Worm (Caenorhabditis elegans) whole organism, young adult: ENCODE data around the gene C06E7.2.

Experiments
- D2030.7 ChIP-seq: fragments of 200-800 bp; sonication (Bioruptor generic); IDR thresholded peaks from 2 replicates; pipeline ENCODE4 v1.3.6; 2022; ENCODE audit warnings: missing genetic modification reagents, missing genetic modification characterization, missing compliant biosample characterization
- akir-1 ChIP-seq: fragments of 200-800 bp; sonication (Bioruptor generic); optimal IDR thresholded peaks from 2 replicates; lab custom pipeline; 2018; ENCODE audit warnings: mild to moderate bottlenecking, missing genetic modification characterization, moderate library complexity, missing compliant biosample characterization
- chd-7 ChIP-seq: sonication (generic microtip); optimal IDR thresholded peaks from 2 replicates; lab custom pipeline; 2016; ENCODE audit warnings: mild to moderate bottlenecking, missing genetic modification characterization, moderate library complexity, missing compliant biosample characterization
- dpff-1 ChIP-seq: sonication (generic microtip); optimal IDR thresholded peaks from 2 replicates; lab custom pipeline; 2017; ENCODE audit warnings: mild to moderate bottlenecking, missing genetic modification characterization, missing compliant biosample characterization
- lin-35 ChIP-seq, 3 experiments: fragments of 150-350 bp in 2 of 3; sonication (generic microtip) in 1 of 3; optimal IDR thresholded peaks; 2 replicates each; lab custom pipeline; 2014 to 2018; ENCODE audit warnings: missing biosample characterization in 3 of 3, missing genetic modification characterization in 3 of 3, missing genetic modification reagents in 3 of 3
- lsy-27 ChIP-seq: sonication (generic microtip); optimal IDR thresholded peaks from 2 replicates; lab custom pipeline; 2017; ENCODE audit warnings: missing genetic modification characterization, mild to moderate bottlenecking, missing compliant biosample characterization, antibody characterized with exemption, missing genotype, borderline replicate concordance; ENCODE audit not compliant: insufficient read depth
- nfya-1 ChIP-seq: sonication (generic microtip); optimal IDR thresholded peaks from 2 replicates; lab custom pipeline; 2017; ENCODE audit warnings: antibody characterized with exemption, missing compliant biosample characterization, missing genetic modification characterization, borderline replicate concordance; ENCODE audit not compliant: insufficient read depth
- nhr-120 ChIP-seq: fragments of 200-800 bp; sonication (Bioruptor generic); IDR thresholded peaks from 2 replicates; pipeline ENCODE4 v1.3.6; 2022; ENCODE audit warnings: missing genetic modification characterization, missing compliant biosample characterization
- nhr-179 ChIP-seq: sonication (generic microtip); optimal IDR thresholded peaks from 2 replicates; lab custom pipeline; 2016; ENCODE audit warnings: mild to moderate bottlenecking, missing genetic modification characterization, missing compliant biosample characterization
- sdz-38 ChIP-seq: sonication (generic microtip); optimal IDR thresholded peaks from 2 replicates; lab custom pipeline; 2016; ENCODE audit warnings: missing genotype, missing genetic modification characterization, missing compliant biosample characterization
- unc-62 ChIP-seq: fragments of 150-350 bp; optimal IDR thresholded peaks from 2 replicates; lab custom pipeline; 2014; ENCODE audit warnings: missing biosample characterization, missing genetic modification reagents, missing genetic modification characterization
- zfh-2 ChIP-seq: fragments of 200-800 bp; sonication (Bioruptor generic); conservative IDR thresholded peaks from 2 replicates; pipeline ENCODE4 v1.3.6; 2022; ENCODE audit warnings: missing genetic modification reagents, missing genetic modification characterization, missing compliant biosample characterization

DNA sequence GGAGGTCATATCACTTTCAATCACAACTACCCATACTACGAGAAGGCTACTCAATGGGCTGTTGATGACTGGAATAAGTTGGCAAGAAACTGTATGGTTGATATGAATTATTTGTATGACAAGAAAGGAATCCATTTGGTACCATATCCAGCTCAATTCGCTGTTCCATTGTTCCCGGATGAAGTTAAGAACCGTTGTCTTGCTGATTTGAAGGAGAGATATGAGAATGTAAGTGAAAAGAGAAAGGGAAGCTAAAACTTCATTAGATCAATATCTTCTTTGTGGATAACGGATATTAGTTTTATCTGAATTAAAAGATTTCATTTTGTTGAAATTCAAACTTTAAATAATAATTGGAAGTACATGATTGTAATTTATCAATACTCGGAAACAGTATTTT, 47.3 kb downstream of the C06E7.2 start:
- TF ChIP-seq akir-1 (no peak), nhr-179 (tag; lab: Kevin White, UChicago) (no peak), lin-35 (GFP tag; optimal IDR thresholded peaks at IDR 0.05; lab: Kevin White, UChicago) (no peak), unc-62 (no peak), lsy-27 (tag; lab: Kevin White, UChicago) (no peak), chd-7 (tag; lab: Kevin White, UChicago) (no peak), zfh-2 (GFP tag; lab: Robert Waterston, UW) (no peak), D2030.7 (GFP tag; lab: Robert Waterston, UW) (no peak), dpff-1 (tag; lab: Kevin White, UChicago) (no peak), nhr-120 (GFP tag; lab: Robert Waterston, UW) (no peak), nfya-1 (tag; lab: Kevin White, UChicago) (no peak), sdz-38 (tag; lab: Kevin White, UChicago) (no peak)
